Worm (Caenorhabditis elegans) whole organism, late embryonic: ENCODE results near the gene F59F5.4.

Source experiments
- ama-1 ChIP-seq: fragments of 150-350 bp; optimal IDR thresholded peaks from 2 replicates; lab custom pipeline; 2014
- ceh-2 ChIP-seq: sonication (generic microtip); optimal IDR thresholded peaks from 2 replicates; lab custom pipeline; 2016; ENCODE audit warnings: missing genotype, missing genetic modification characterization, missing compliant biosample characterization
- ceh-9 ChIP-seq: sonication (generic microtip); optimal IDR thresholded peaks from 2 replicates; lab custom pipeline; 2016; ENCODE audit warnings: mild to moderate bottlenecking, missing genetic modification characterization, inconsistent platforms, missing compliant biosample characterization
- elt-2 ChIP-seq: sonication (generic microtip); optimal IDR thresholded peaks from 2 replicates; lab custom pipeline; 2016; ENCODE audit warnings: missing genetic modification reagents, missing genetic modification characterization, missing compliant biosample characterization
- elt-4 ChIP-seq: sonication (generic microtip); optimal IDR thresholded peaks from 2 replicates; lab custom pipeline; 2016; ENCODE audit warnings: missing genetic modification characterization, missing compliant biosample characterization
- ets-4 ChIP-seq: sonication (generic microtip); optimal IDR thresholded peaks from 2 replicates; lab custom pipeline; 2016; ENCODE audit warnings: missing genetic modification characterization, missing compliant biosample characterization
- fkh-6 ChIP-seq: sonication (generic microtip); optimal IDR thresholded peaks from 2 replicates; lab custom pipeline; 2016; ENCODE audit warnings: missing genetic modification characterization, missing compliant biosample characterization
- hlh-15 ChIP-seq: sonication (generic microtip); optimal IDR thresholded peaks from 2 replicates; lab custom pipeline; 2016; ENCODE audit warnings: missing genetic modification characterization, missing compliant biosample characterization
- madf-2 ChIP-seq: sonication (generic microtip); optimal IDR thresholded peaks from 2 replicates; lab custom pipeline; 2017; ENCODE audit warnings: missing genetic modification characterization, missing compliant biosample characterization
- nhr-11 ChIP-seq: fragments of 150-350 bp; optimal IDR thresholded peaks from 2 replicates; lab custom pipeline; 2014; ENCODE audit warnings: missing biosample characterization, missing genetic modification characterization
- pat-9 ChIP-seq: fragments of 200-800 bp; sonication (Bioruptor generic); optimal IDR thresholded peaks from 2 replicates; lab custom pipeline; 2018; ENCODE audit warnings: mild to moderate bottlenecking, missing genetic modification characterization, moderate library complexity, missing compliant biosample characterization

DNA sequence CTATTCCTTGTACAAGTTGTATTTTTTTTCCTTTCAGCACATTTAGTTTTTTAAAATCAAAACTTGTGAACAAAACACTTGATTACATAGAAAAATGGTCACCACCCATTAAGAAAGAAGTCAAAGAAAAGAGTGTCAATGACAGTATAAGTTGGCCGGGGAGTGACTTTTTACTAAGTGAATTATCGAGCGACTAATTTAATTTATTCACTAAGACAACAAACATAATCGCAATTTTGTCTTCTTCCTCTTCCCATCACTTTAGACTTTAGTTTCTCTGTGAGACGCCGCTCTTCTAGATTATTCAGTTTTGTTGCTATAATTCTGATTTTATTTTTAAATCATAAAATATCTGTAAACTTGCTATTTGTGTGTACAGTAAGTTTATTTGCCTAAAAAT, 28.7 kb upstream of the F59F5.4 start:
- TF ChIP-seq madf-2 (tag; lab: Kevin White, UChicago) = no peak
- TF ChIP-seq ama-1 = no peak
- TF ChIP-seq hlh-15 (tag; lab: Kevin White, UChicago) = no peak
- TF ChIP-seq ets-4 (tag; lab: Kevin White, UChicago) = no peak
- TF ChIP-seq ceh-2 (tag; lab: Kevin White, UChicago) = no peak
- no peak for TF ChIP-seq nhr-11 (tag; lab: Kevin White, UChicago)
- no peak for TF ChIP-seq pat-9
- TF ChIP-seq fkh-6 (tag; lab: Kevin White, UChicago) = no peak
- no peak for TF ChIP-seq elt-2 (tag; lab: Kevin White, UChicago)
- no peak for TF ChIP-seq elt-4 (tag; lab: Kevin White, UChicago)
- TF ChIP-seq ceh-9 (tag; lab: Kevin White, UChicago) = no peak
